Fruit fly (Drosophila melanogaster): ENCODE data around the gene Mnt.

Gene Mnt

dm6 chrX:3743005-3743890 is 71.6 kb downstream of the Mnt start (continued):
- peak in 1 of 2 experiments; percentile 73 for TF ChIP-seq Hr78 (GFP tag; optimal IDR thresholded peaks at IDR 0.05)
- no peak for TF ChIP-seq crp (GFP tag; optimal IDR thresholded peaks at IDR 0.05)
- TF ChIP-seq chif (GFP tag; optimal IDR thresholded peaks at IDR 0.05) = peak; percentile 68 to 83
- peak; percentile 75 for TF ChIP-seq H15 (GFP tag; IDR thresholded peaks at IDR 0.05)
- TF ChIP-seq CG10321 (GFP tag; IDR thresholded peaks at IDR 0.05) = peak; percentile 61; the same call in 1 of the 2 replicates
- TF ChIP-seq vvl (GFP tag; IDR thresholded peaks at IDR 0.05) = peak; percentile 79
- peak; percentile 89 for TF ChIP-seq Deaf1 (tag; optimal IDR thresholded peaks at IDR 0.05)
- peak; percentile 44 for TF ChIP-seq wdn (GFP tag; IDR thresholded peaks at IDR 0.05)
- TF ChIP-seq CG1603 (tag; optimal IDR thresholded peaks at IDR 0.05) = peak; percentile 93
- peak; percentile 77 for TF ChIP-seq CG10979 (tag; optimal IDR thresholded peaks at IDR 0.05)
- TF ChIP-seq usp (GFP tag; optimal IDR thresholded peaks at IDR 0.05) = no peak
- peak; percentile 83 for TF ChIP-seq CG1792 (GFP tag; optimal IDR thresholded peaks at IDR 0.05)
- peak; percentile 59 for TF ChIP-seq tin (GFP tag; optimal IDR thresholded peaks at IDR 0.05)
- TF ChIP-seq yki (optimal IDR thresholded peaks at IDR 0.05) = no peak
- TF ChIP-seq CG2120 (GFP tag; optimal IDR thresholded peaks at IDR 0.05) = peak; percentile 90
- peak; percentile 70 for TF ChIP-seq bcd (GFP tag; optimal IDR thresholded peaks at IDR 0.05)
- no peak for TF ChIP-seq CG7987 (GFP tag; optimal IDR thresholded peaks at IDR 0.05)
- peak; percentile 82 for TF ChIP-seq Ssrp (tag; optimal IDR thresholded peaks at IDR 0.05)
- peak; percentile 66 for TF ChIP-seq cwo (GFP tag; optimal IDR thresholded peaks at IDR 0.05)
- TF ChIP-seq lmd (GFP tag; IDR thresholded peaks at IDR 0.05) = peak; percentile 90
- TF ChIP-seq NFAT (GFP tag; IDR thresholded peaks at IDR 0.05) = peak; percentile 23; the same call in 1 of the 2 replicates
- TF ChIP-seq Dip3 (GFP tag; optimal IDR thresholded peaks at IDR 0.05) = peak; percentile 87
- 0 out of 2 replicates have a peak, but pooled peaks have one; percentile 19 for TF ChIP-seq bowl (GFP tag; IDR thresholded peaks at IDR 0.05)
- TF ChIP-seq ro (GFP tag; IDR thresholded peaks at IDR 0.05) = peak; percentile 32
- TF ChIP-seq CG14710 (tag; optimal IDR thresholded peaks at IDR 0.05) = peak; percentile 27
- peak; percentile 77 for TF ChIP-seq Sox100B (GFP tag; optimal IDR thresholded peaks at IDR 0.05)
- TF ChIP-seq Optix (GFP tag; IDR thresholded peaks at IDR 0.05) = peak; percentile 19; the same call in 2 of the 3 replicates
- peak; percentile 47 for TF ChIP-seq CG11723 (GFP tag; optimal IDR thresholded peaks at IDR 0.05)
- peak; percentile 83 for TF ChIP-seq CG3281 (GFP tag; optimal IDR thresholded peaks at IDR 0.05)
- peak; percentile 11; the same call in 1 of the 2 replicates for TF ChIP-seq onecut (GFP tag; IDR thresholded peaks at IDR 0.05)
- TF ChIP-seq CG2712 (tag; optimal IDR thresholded peaks at IDR 0.05) = peak; percentile 85
- TF ChIP-seq D (optimal IDR thresholded peaks at IDR 0.05) = no peak
- TF ChIP-seq D (GFP tag; optimal IDR thresholded peaks at IDR 0.05) = peak; percentile 42
- peak; percentile 66; the same call in 2 of the 3 replicates for TF ChIP-seq CG11093 (GFP tag; IDR thresholded peaks at IDR 0.05)
- TF ChIP-seq CG18619 (GFP tag; optimal IDR thresholded peaks at IDR 0.05) = peak; percentile 73
- TF ChIP-seq CG2202 (tag; optimal IDR thresholded peaks at IDR 0.05) = peak; percentile 12
- TF ChIP-seq YL-1 (GFP tag; optimal IDR thresholded peaks at IDR 0.05) = no peak
- TF ChIP-seq Oli (tag; optimal IDR thresholded peaks at IDR 0.05) = peak; percentile 89
- TF ChIP-seq CG13775 (GFP tag; optimal IDR thresholded peaks at IDR 0.05) = peak; percentile 46
- TF ChIP-seq CG14014 (GFP tag; IDR thresholded peaks at IDR 0.05) = peak; percentile 86
- peak; percentile 93 for TF ChIP-seq CG14441 (GFP tag; IDR thresholded peaks at IDR 0.05)
- TF ChIP-seq CG12659 (GFP tag; optimal IDR thresholded peaks at IDR 0.05) = peak; percentile 61
- TF ChIP-seq CG8388 (GFP tag; optimal IDR thresholded peaks at IDR 0.05) = peak; percentile 68
- TF ChIP-seq Doc2 (GFP tag; IDR thresholded peaks at IDR 0.05) = peak; percentile 11; the same call in 1 of the 2 replicates
- peak; percentile 80 for TF ChIP-seq Hmr (GFP tag; optimal IDR thresholded peaks at IDR 0.05)
- TF ChIP-seq CG5180 (GFP tag; optimal IDR thresholded peaks at IDR 0.05) = peak; percentile 94
- peak; percentile 74 for TF ChIP-seq ken (GFP tag; IDR thresholded peaks at IDR 0.05)
- peak; percentile 84 for TF ChIP-seq Side (GFP tag; optimal IDR thresholded peaks at IDR 0.05)
